Worm (Caenorhabditis elegans): ENCODE data around the gene ash-2.

Gene ash-2

DNA sequence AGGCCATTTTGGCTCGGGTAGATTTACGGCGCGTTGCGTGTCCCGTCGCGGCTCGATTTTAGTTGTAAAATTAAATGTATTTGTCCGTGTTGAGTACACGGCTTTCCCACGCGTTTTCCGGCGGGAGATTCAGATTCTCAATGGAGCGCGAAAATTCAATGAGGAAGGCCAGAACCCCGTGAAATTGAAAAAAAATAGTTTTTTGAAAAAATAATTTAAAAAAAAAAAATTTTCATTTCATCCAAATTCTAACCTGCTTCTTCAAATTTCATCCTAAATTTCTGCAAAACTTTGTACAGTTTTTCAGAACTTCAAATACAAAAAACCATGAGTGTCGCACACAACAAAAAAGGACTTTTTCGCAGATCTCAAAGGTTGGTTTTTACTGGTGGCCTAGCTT lies 29.1 kb downstream of the ash-2 start, which contains the start of gene glb-29:
glb-29 (plus strand) TSS at position 301 of the 400 bp plus-strand sequence.
- TF ChIP-seq lin-32 (GFP tag; optimal IDR thresholded peaks at IDR 0.05) = no peak
- no peak for TF ChIP-seq lsy-2 (tag; optimal IDR thresholded peaks at IDR 0.05)
- no peak for TF ChIP-seq sem-2 (GFP tag; optimal IDR thresholded peaks at IDR 0.05)
- TF ChIP-seq nhr-76 (tag; optimal IDR thresholded peaks at IDR 0.05) = no peak
- no peak for TF ChIP-seq elt-3 (tag; optimal IDR thresholded peaks at IDR 0.05)
- no peak for TF ChIP-seq elt-1 (tag; optimal IDR thresholded peaks at IDR 0.05; ENCODE audit: borderline replicate concordance, insufficient read depth)
- TF ChIP-seq bed-3 (GFP tag; optimal IDR thresholded peaks at IDR 0.05) = no peak
- TF ChIP-seq ham-2 (GFP tag; optimal IDR thresholded peaks at IDR 0.05) = no peak
- no peak for TF ChIP-seq mls-2 (tag; optimal IDR thresholded peaks at IDR 0.05)
- TF ChIP-seq M03D4.4 (tag; optimal IDR thresholded peaks at IDR 0.05) = no peak
- no peak for TF ChIP-seq sptf-1 (tag; optimal IDR thresholded peaks at IDR 0.05)
- TF ChIP-seq unc-39 (tag; optimal IDR thresholded peaks at IDR 0.05) = no peak

DNA sequence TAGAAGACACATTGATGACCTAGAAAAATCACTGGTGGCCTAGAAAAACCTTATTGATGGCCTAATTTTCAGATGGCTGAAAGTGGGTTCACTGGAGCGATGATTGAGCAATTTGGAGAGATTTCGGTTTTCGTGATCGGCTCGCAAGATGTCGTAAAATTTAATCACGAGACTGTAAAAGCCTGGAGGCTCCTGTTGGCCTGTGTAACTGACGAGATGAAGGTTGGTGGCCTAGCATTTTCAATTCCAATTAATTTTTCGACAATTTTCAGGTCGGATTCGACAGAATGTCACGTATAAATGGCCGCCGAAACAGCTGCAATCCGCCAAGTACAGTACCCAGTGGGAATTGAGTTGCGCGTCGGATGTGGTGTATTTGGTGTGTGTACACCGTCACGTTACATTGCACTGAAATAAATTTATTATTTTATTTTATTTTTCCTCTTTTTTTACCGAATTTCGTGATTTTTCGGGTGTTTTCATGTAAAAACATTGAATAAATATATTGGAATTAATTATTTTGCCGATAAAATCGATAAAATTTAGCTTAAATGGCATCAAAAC lies 43.8 kb downstream of the ash-2 start, which contains the start of gene Y17G7B.12:
Y17G7B.12 (plus strand) TSS at position 547 of the 564 bp plus-strand sequence.
- TF ChIP-seq hlh-1 (tag; optimal IDR thresholded peaks at IDR 0.05) = no peak
- no peak for TF ChIP-seq ham-2 (GFP tag; optimal IDR thresholded peaks at IDR 0.05)
- TF ChIP-seq unc-120 (tag; optimal IDR thresholded peaks at IDR 0.05; ENCODE audit: poor library complexity, severe bottlenecking) = no peak
- TF ChIP-seq lsy-2 (tag; optimal IDR thresholded peaks at IDR 0.05) = peak; percentile 89
- TF ChIP-seq blmp-1 (tag; optimal IDR thresholded peaks at IDR 0.05) = no peak
- TF ChIP-seq ces-1 (GFP tag; optimal IDR thresholded peaks at IDR 0.05) = peak; percentile 39
- TF ChIP-seq sptf-1 (tag; optimal IDR thresholded peaks at IDR 0.05) = no peak
- no peak for TF ChIP-seq unc-39 (tag; optimal IDR thresholded peaks at IDR 0.05)
- no peak for TF ChIP-seq nhr-2 (tag; optimal IDR thresholded peaks at IDR 0.05)
- no peak for TF ChIP-seq zip-8 (tag; optimal IDR thresholded peaks at IDR 0.05)
- no peak for TF ChIP-seq elt-1 (tag; optimal IDR thresholded peaks at IDR 0.05; ENCODE audit: borderline replicate concordance, insufficient read depth)
- TF ChIP-seq sem-2 (GFP tag; optimal IDR thresholded peaks at IDR 0.05) = no peak
- no peak for TF ChIP-seq bed-3 (GFP tag; optimal IDR thresholded peaks at IDR 0.05)
- TF ChIP-seq M03D4.4 (tag; optimal IDR thresholded peaks at IDR 0.05) = no peak
- TF ChIP-seq mep-1 (tag; optimal IDR thresholded peaks at IDR 0.05) = no peak

DNA sequence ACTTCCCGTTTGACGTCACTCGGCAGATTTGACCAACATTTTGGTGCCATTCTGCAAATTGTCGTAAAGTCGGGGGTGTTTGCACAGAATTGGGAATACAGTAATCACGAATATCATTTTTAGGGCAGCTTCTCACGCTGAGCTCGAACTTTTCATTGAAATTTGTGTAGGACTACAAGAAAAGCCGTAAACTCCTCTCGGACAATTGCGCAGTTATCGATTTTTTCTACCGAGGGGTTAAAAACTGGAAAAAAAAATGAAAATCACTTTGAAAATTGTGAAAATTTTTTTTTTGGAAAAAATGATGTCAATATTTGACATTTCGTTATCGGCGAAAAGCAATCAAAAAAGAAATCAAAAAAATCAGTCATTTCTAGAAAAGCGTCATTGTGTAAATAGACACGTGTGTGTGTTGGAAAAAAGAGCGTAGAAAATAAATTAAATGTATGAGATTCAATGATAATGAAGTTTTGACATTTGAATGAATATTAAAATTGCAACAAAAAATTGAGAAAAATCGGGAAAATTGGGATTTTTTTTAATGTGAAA lies 48.1 kb downstream of the ash-2 start, which contains the start of gene Y17G7B.8:
Y17G7B.8 (minus strand) TSS at position 51 of the 549 bp plus-strand sequence.
- TF ChIP-seq sem-2 (GFP tag; optimal IDR thresholded peaks at IDR 0.05) (no peak), ceh-39 (tag; optimal IDR thresholded peaks at IDR 0.05) (no peak), snpc-4 (tag; optimal IDR thresholded peaks at IDR 0.05) (no peak), nhr-28 (tag; optimal IDR thresholded peaks at IDR 0.05) (no peak), elt-1 (tag; optimal IDR thresholded peaks at IDR 0.05; ENCODE audit: borderline replicate concordance, insufficient read depth) (no peak), unc-39 (tag; optimal IDR thresholded peaks at IDR 0.05) (no peak), ceh-83 (GFP tag; optimal IDR thresholded peaks at IDR 0.05) (no peak), ztf-11 (tag; optimal IDR thresholded peaks at IDR 0.05) (no peak), tbx-8 (GFP tag; optimal IDR thresholded peaks at IDR 0.05) (no peak), nhr-2 (tag; optimal IDR thresholded peaks at IDR 0.05) (no peak), ham-2 (GFP tag; optimal IDR thresholded peaks at IDR 0.05) (no peak)

DNA sequence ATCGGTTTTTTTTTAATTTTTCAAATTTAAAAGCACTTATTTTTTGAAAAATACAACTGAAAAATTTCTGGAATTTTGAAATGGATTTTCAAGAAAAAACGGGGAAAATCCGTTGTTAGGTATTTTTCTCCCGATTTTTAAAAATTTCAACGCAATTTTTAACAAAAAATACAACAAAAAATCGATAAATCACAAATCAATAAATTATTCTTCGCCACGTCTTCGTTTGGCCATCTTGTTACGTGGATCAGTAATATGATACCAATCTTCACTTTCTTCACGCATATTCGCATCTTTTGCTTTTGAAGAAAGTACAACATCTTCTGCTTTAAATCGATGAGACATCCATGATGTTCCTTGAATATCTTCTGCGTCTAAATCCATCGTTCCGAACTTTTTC lies 49.1 kb downstream of the ash-2 start:
- TF ChIP-seq lin-13 (tag; optimal IDR thresholded peaks at IDR 0.05) = no peak
- TF ChIP-seq lsy-2 (tag; optimal IDR thresholded peaks at IDR 0.05) = no peak
- TF ChIP-seq nhr-12 (tag; optimal IDR thresholded peaks at IDR 0.05) = no peak
- no peak for TF ChIP-seq ceh-39 (tag; optimal IDR thresholded peaks at IDR 0.05)
- no peak for TF ChIP-seq mep-1 (tag; optimal IDR thresholded peaks at IDR 0.05)
- no peak for TF ChIP-seq elt-3 (tag; optimal IDR thresholded peaks at IDR 0.05)
- no peak for TF ChIP-seq nhr-28 (tag; optimal IDR thresholded peaks at IDR 0.05)
- TF ChIP-seq ztf-11 (tag; optimal IDR thresholded peaks at IDR 0.05) = no peak
- no peak for TF ChIP-seq mab-5 (tag; optimal IDR thresholded peaks at IDR 0.05)
- no peak for TF ChIP-seq ceh-83 (GFP tag; optimal IDR thresholded peaks at IDR 0.05)
- TF ChIP-seq ham-2 (GFP tag; optimal IDR thresholded peaks at IDR 0.05) = no peak
- no peak for TF ChIP-seq pha-4 (tag; optimal IDR thresholded peaks at IDR 0.05)

DNA sequence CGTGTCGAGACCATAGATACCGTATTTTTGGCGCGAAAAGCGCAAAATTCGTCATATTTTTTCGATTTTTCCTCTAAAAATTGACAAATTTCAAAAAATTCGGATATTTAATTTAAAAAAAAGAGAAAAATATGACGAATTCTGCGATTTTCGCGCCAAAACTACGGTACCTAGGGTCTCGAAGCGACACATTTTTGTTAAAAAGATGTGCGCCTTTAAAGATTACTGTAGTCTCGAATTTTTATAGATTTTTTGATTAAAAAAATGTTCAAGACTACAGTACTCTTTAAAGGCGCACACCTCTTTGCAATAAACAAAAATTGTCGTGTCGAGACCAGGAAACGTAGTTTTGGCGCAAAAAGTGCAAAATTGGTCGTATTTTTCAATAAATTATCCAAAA lies 56.4 kb downstream of the ash-2 start:
- no peak for TF ChIP-seq cnd-1 (tag; optimal IDR thresholded peaks at IDR 0.05)
- no peak for TF ChIP-seq ztf-11 (tag; optimal IDR thresholded peaks at IDR 0.05)
- no peak for TF ChIP-seq tbx-8 (GFP tag; optimal IDR thresholded peaks at IDR 0.05)
- no peak for TF ChIP-seq mls-2 (tag; optimal IDR thresholded peaks at IDR 0.05)
- no peak for TF ChIP-seq M03D4.4 (tag; optimal IDR thresholded peaks at IDR 0.05)
- TF ChIP-seq pha-4 (tag; optimal IDR thresholded peaks at IDR 0.05) = no peak
- TF ChIP-seq lin-13 (tag; optimal IDR thresholded peaks at IDR 0.05) = no peak
- no peak for TF ChIP-seq nhr-2 (tag; optimal IDR thresholded peaks at IDR 0.05)
- TF ChIP-seq bed-3 (GFP tag; optimal IDR thresholded peaks at IDR 0.05) = no peak

All from whole organism, mixed stage, embryonic.